Fruit fly (Drosophila melanogaster) whole organism, embryonic: ENCODE results near the gene CG33946.

Source experiments
- B-H2 ChIP-seq: fragments of 200-800 bp; sonication (Bioruptor generic); optimal IDR thresholded peaks from 2 replicates; lab custom pipeline; 2018; ENCODE audit warnings: missing biosample characterization, mild to moderate bottlenecking, missing genetic modification characterization
- Bgb ChIP-seq: fragments of 200-800 bp; sonication (Bioruptor generic); IDR thresholded peaks from 2 replicates; pipeline ENCODE4 v1.3.6; 2022; ENCODE audit warnings: missing biosample characterization, missing genetic modification characterization; ENCODE audit not compliant: partially characterized antibody
- Blimp-1 ChIP-seq: fragments of 200-800 bp; sonication (Bioruptor generic); optimal IDR thresholded peaks from 3 replicates; lab custom pipeline; 2018; ENCODE audit warnings: missing biosample characterization, missing genetic modification characterization, mild to moderate bottlenecking, moderate library complexity, missing genetic modification reagents
- CG10543 ChIP-seq: fragments of 200-800 bp; sonication (Bioruptor generic); optimal IDR thresholded peaks from 3 replicates; lab custom pipeline; 2017; ENCODE audit warnings: missing biosample characterization, mild to moderate bottlenecking, missing genetic modification characterization, moderate library complexity
- CG11504 ChIP-seq: fragments of 200-800 bp; sonication (Bioruptor generic); optimal IDR thresholded peaks from 3 replicates; lab custom pipeline; 2019; ENCODE audit warnings: missing biosample characterization, mild to moderate bottlenecking, missing genetic modification characterization, moderate library complexity
- CG14050 ChIP-seq: fragments of 200-800 bp; sonication (Bioruptor generic); IDR thresholded peaks from 3 replicates; pipeline ENCODE4 v1.3.6; 2022; ENCODE audit warnings: missing biosample characterization, missing genetic modification characterization
- CG17186 ChIP-seq: fragments of 200-800 bp; sonication (Bioruptor generic); optimal IDR thresholded peaks from 3 replicates; lab custom pipeline; 2017; ENCODE audit warnings: missing biosample characterization, missing genetic modification reagents, missing genetic modification characterization
- CG2199 ChIP-seq: fragments of 200-800 bp; sonication (Bioruptor generic); IDR thresholded peaks from 3 replicates; pipeline ENCODE4 v1.3.6; 2022; ENCODE audit warnings: missing biosample characterization, missing genetic modification characterization
- CG2712 ChIP-seq: fragments of 200-800 bp; optimal IDR thresholded peaks from 3 replicates; lab custom pipeline; 2019; ENCODE audit warnings: missing biosample characterization, mild to moderate bottlenecking, missing genetic modification characterization, moderate library complexity
- CG32532 ChIP-seq: fragments of 200-800 bp; sonication (Bioruptor generic); IDR thresholded peaks from 2 replicates; pipeline ENCODE4 v1.3.6; 2022; ENCODE audit warnings: missing biosample characterization, missing genetic modification characterization
- CG32767 ChIP-seq: fragments of 200-800 bp; sonication (Bioruptor generic); IDR thresholded peaks from 2 replicates; pipeline ENCODE4 v1.3.6; 2022; ENCODE audit warnings: missing biosample characterization, missing genetic modification characterization
- CG32772 ChIP-seq: fragments of 200-800 bp; sonication (Bioruptor generic); IDR thresholded peaks from 2 replicates; pipeline ENCODE4 v1.3.6; 2022; ENCODE audit warnings: missing biosample characterization, missing genetic modification characterization
- CG6689 ChIP-seq: fragments of 200-800 bp; sonication (Bioruptor generic); IDR thresholded peaks from 2 replicates; pipeline ENCODE4 v1.3.6; 2022; ENCODE audit warnings: missing biosample characterization, missing genetic modification characterization
- CG7556 ChIP-seq: fragments of 200-800 bp; sonication (Bioruptor generic); optimal IDR thresholded peaks from 2 replicates; lab custom pipeline; 2017; ENCODE audit warnings: missing biosample characterization, mild to moderate bottlenecking, missing genetic modification characterization
- CG7745 ChIP-seq: fragments of 200-800 bp; sonication (Bioruptor generic); optimal IDR thresholded peaks from 2 replicates; lab custom pipeline; 2018; ENCODE audit warnings: missing biosample characterization, mild to moderate bottlenecking, missing genetic modification characterization, moderate library complexity
- CG7987 ChIP-seq: fragments of 200-800 bp; sonication (Bioruptor generic); optimal IDR thresholded peaks from 2 replicates; lab custom pipeline; 2018; ENCODE audit warnings: missing biosample characterization, mild to moderate bottlenecking, missing genetic modification characterization, moderate library complexity
- CkIIα-i1 ChIP-seq: fragments of 200-800 bp; sonication (Bioruptor generic); IDR thresholded peaks from 2 replicates; pipeline ENCODE4 v1.3.6; 2022; ENCODE audit warnings: missing biosample characterization, missing genetic modification characterization
- Dad ChIP-seq: fragments of 200-800 bp; sonication (Bioruptor generic); optimal IDR thresholded peaks from 3 replicates; lab custom pipeline; 2016; ENCODE audit warnings: missing biosample characterization, missing genetic modification characterization
- Deaf1 ChIP-seq: fragments of 200-800 bp; optimal IDR thresholded peaks from 3 replicates; lab custom pipeline; 2019; ENCODE audit warnings: missing biosample characterization, mild to moderate bottlenecking, missing genetic modification characterization, moderate library complexity
- Dip3 ChIP-seq: fragments of 200-800 bp; sonication (Bioruptor generic); optimal IDR thresholded peaks from 3 replicates; lab custom pipeline; 2016; ENCODE audit warnings: missing biosample characterization, missing genetic modification characterization
- Doc3 ChIP-seq: fragments of 200-800 bp; sonication (Bioruptor generic); IDR thresholded peaks from 3 replicates; pipeline ENCODE4 v1.3.6; 2022; ENCODE audit warnings: missing biosample characterization, missing genetic modification characterization; ENCODE audit not compliant: partially characterized antibody
- Eip74EF ChIP-seq, 2 experiments: fragments of 200-800 bp in 1 of 2; fragments of >200 bp in 1 of 2; sonication (Bioruptor generic) in 1 of 2; optimal IDR thresholded peaks; 2 replicates each; lab custom pipeline; 2017 to 2019; ENCODE audit warnings: missing biosample characterization in 2 of 2, missing genetic modification characterization in 2 of 2, mild to moderate bottlenecking in 1 of 2, moderate library complexity in 1 of 2
- Gsc ChIP-seq: fragments of 200-800 bp; sonication (Bioruptor generic); IDR thresholded peaks from 2 replicates; pipeline ENCODE4 v1.3.6; 2022; ENCODE audit warnings: missing biosample characterization, missing genetic modification characterization
- HLH54F ChIP-seq: fragments of 200-800 bp; sonication (Bioruptor generic); optimal IDR thresholded peaks from 3 replicates; lab custom pipeline; 2016; ENCODE audit warnings: missing biosample characterization, missing genetic modification characterization
- HmgZ ChIP-seq: fragments of 200-800 bp; sonication (Bioruptor generic); optimal IDR thresholded peaks from 2 replicates; lab custom pipeline; 2018; ENCODE audit warnings: missing biosample characterization, mild to moderate bottlenecking, missing genetic modification characterization
- Scr ChIP-seq: fragments of 200-800 bp; sonication (Bioruptor generic); IDR thresholded peaks from 2 replicates; pipeline ENCODE4 v1.3.6; 2022; ENCODE audit warnings: missing biosample characterization, missing genetic modification characterization; ENCODE audit not compliant: partially characterized antibody
- Vsx1 ChIP-seq: fragments of 200-800 bp; sonication (Bioruptor generic); optimal IDR thresholded peaks from 2 replicates; lab custom pipeline; 2017; ENCODE audit warnings: missing biosample characterization, mild to moderate bottlenecking, missing genetic modification characterization, missing genetic modification reagents
- bbx ChIP-seq: fragments of 200-800 bp; sonication (Bioruptor generic); IDR thresholded peaks from 2 replicates; pipeline ENCODE4 v1.3.6; 2022; ENCODE audit warnings: missing biosample characterization, missing genetic modification characterization; ENCODE audit not compliant: partially characterized antibody
- cato ChIP-seq: fragments of 200-800 bp; sonication (Bioruptor generic); optimal IDR thresholded peaks from 2 replicates; lab custom pipeline; 2016; ENCODE audit warnings: missing biosample characterization, missing genetic modification characterization, borderline replicate concordance
- caup ChIP-seq: fragments of 200-800 bp; sonication (Bioruptor generic); optimal IDR thresholded peaks from 3 replicates; lab custom pipeline; 2017; ENCODE audit warnings: missing biosample characterization, mild to moderate bottlenecking, missing genetic modification characterization, moderate library complexity; ENCODE audit not compliant: severe bottlenecking
- chm ChIP-seq: fragments of 200-800 bp; sonication (Bioruptor generic); IDR thresholded peaks from 2 replicates; pipeline ENCODE4 v1.3.6; 2022; ENCODE audit warnings: missing biosample characterization, missing genetic modification characterization
- dati ChIP-seq: fragments of 200-800 bp; sonication (Bioruptor generic); IDR thresholded peaks from 2 replicates; pipeline ENCODE4 v1.3.6; 2022; ENCODE audit warnings: missing biosample characterization, missing genetic modification characterization
- dmrt99B ChIP-seq: fragments of 200-800 bp; sonication (Bioruptor generic); optimal IDR thresholded peaks from 2 replicates; lab custom pipeline; 2018; ENCODE audit warnings: missing biosample characterization, mild to moderate bottlenecking, missing genetic modification characterization, moderate library complexity
- en ChIP-seq: fragments of 200-800 bp; sonication (Bioruptor generic); optimal IDR thresholded peaks from 2 replicates; lab custom pipeline; 2016; ENCODE audit warnings: missing biosample characterization, missing genetic modification characterization
- eyg ChIP-seq: fragments of 200-800 bp; sonication (Bioruptor generic); optimal IDR thresholded peaks from 3 replicates; lab custom pipeline; 2016; ENCODE audit warnings: missing biosample characterization, missing genetic modification characterization
- fd64A ChIP-seq: fragments of 200-800 bp; sonication (Bioruptor generic); optimal IDR thresholded peaks from 3 replicates; lab custom pipeline; 2018; ENCODE audit warnings: missing biosample characterization, mild to moderate bottlenecking, missing genetic modification characterization
- ftz-f1 ChIP-seq: fragments of 200-800 bp; sonication (Bioruptor generic); optimal IDR thresholded peaks from 2 replicates; lab custom pipeline; 2016; ENCODE audit warnings: missing biosample characterization, missing genetic modification characterization
- kay ChIP-seq: fragments of 200-800 bp; sonication (Bioruptor generic); optimal IDR thresholded peaks from 2 replicates; lab custom pipeline; 2016; ENCODE audit warnings: missing biosample characterization, missing genetic modification characterization
- knrl ChIP-seq: fragments of 200-800 bp; sonication (Bioruptor generic); IDR thresholded peaks from 3 replicates; pipeline ENCODE4 v1.3.6; 2022; ENCODE audit warnings: missing biosample characterization, missing genetic modification characterization; ENCODE audit not compliant: partially characterized antibody
- lab ChIP-seq: fragments of 200-800 bp; sonication (Bioruptor generic); optimal IDR thresholded peaks from 3 replicates; lab custom pipeline; 2017; ENCODE audit warnings: missing biosample characterization, missing genetic modification characterization, mild to moderate bottlenecking, moderate library complexity, missing genetic modification reagents
- mam ChIP-seq: fragments of 200-800 bp; sonication (Bioruptor generic); optimal IDR thresholded peaks from 3 replicates; lab custom pipeline; 2016; ENCODE audit warnings: missing biosample characterization, missing genetic modification characterization
- pan ChIP-seq, 4 experiments: fragments of >200 bp in 3 of 4; fragments of 200-800 bp in 1 of 4; sonication (Bioruptor generic) in 1 of 4; optimal IDR thresholded peaks in 3 of 4; IDR thresholded peaks in 1 of 4; 2 replicates each; pipeline versions ENCODE4 v1.3.6 to Lab custom; 2017 to 2022; ENCODE audit warnings: missing biosample characterization in 2 of 4, missing genetic modification characterization in 2 of 4, mixed read lengths in 1 of 4
- row ChIP-seq: fragments of 200-800 bp; sonication (Bioruptor generic); IDR thresholded peaks from 3 replicates; pipeline ENCODE4 v1.3.6; 2022; ENCODE audit warnings: missing biosample characterization, missing genetic modification characterization
- salm ChIP-seq: fragments of 200-800 bp; sonication (Bioruptor generic); optimal IDR thresholded peaks from 2 replicates; lab custom pipeline; 2018; ENCODE audit warnings: missing biosample characterization, mild to moderate bottlenecking, missing genetic modification characterization
- sc ChIP-seq, 3 experiments: fragments of >200 bp in 2 of 3; fragments of 200-800 bp in 1 of 3; sonication (Bioruptor generic) in 1 of 3; optimal IDR thresholded peaks; 2 replicates in 2 of 3; 3 replicates in 1 of 3; lab custom pipeline; 2017; ENCODE audit warnings: mild to moderate bottlenecking in 1 of 3, missing biosample characterization in 1 of 3, missing genetic modification characterization in 1 of 3, missing genetic modification reagents in 1 of 3
- sd ChIP-seq: fragments of 200-800 bp; sonication (Bioruptor generic); optimal IDR thresholded peaks from 3 replicates; lab custom pipeline; 2018; ENCODE audit warnings: missing biosample characterization, mild to moderate bottlenecking, missing genetic modification characterization, moderate library complexity
- slbo ChIP-seq: fragments of 200-800 bp; sonication (Bioruptor generic); IDR thresholded peaks from 2 replicates; pipeline ENCODE4 v1.3.6; 2022; ENCODE audit warnings: missing biosample characterization, missing genetic modification characterization
- stc ChIP-seq: fragments of 200-800 bp; sonication (Bioruptor generic); IDR thresholded peaks from 2 replicates; pipeline ENCODE4 v1.3.6; 2022; ENCODE audit warnings: missing biosample characterization, missing genetic modification characterization
- tgo ChIP-seq: fragments of 200-800 bp; sonication (Bioruptor generic); IDR thresholded peaks from 3 replicates; pipeline ENCODE4 v1.3.6; 2022; ENCODE audit warnings: missing biosample characterization, missing genetic modification characterization

Gene CG33946

dm6 chr3L:6217806-6218205 is 2.6 kb upstream of the CG33946 start, which contains the start of gene LanA (continued):
- 0 out of 2 replicates have a peak, but pooled peaks have one; percentile 12 for TF ChIP-seq CG32772 (GFP tag; lab: Robert Waterston, UW)
- no peak for TF ChIP-seq CG7556 (GFP tag; lab: Kevin White, UChicago)
- TF ChIP-seq CkIIα-i1 (GFP tag; lab: Robert Waterston, UW), result no peak
- TF ChIP-seq slbo, result no peak
- TF ChIP-seq CG32767 (GFP tag; lab: Robert Waterston, UW), result 0 out of 2 replicates have a peak, but pooled peaks have one; percentile 8
- no peak for TF ChIP-seq en (GFP tag; lab: Kevin White, UChicago)
- TF ChIP-seq HmgZ, result no peak
- TF ChIP-seq mam, result no peak
- peak; percentile 32 for TF ChIP-seq caup (GFP tag; lab: Kevin White, UChicago)
- no peak for TF ChIP-seq stc (GFP tag; lab: Robert Waterston, UW)
- TF ChIP-seq row (GFP tag; lab: Robert Waterston, UW), result no peak
- TF ChIP-seq dati (GFP tag; lab: Robert Waterston, UW), result no peak
- no peak for TF ChIP-seq pan (optimal IDR thresholded peaks at IDR 0.05; lab: Kevin White, UChicago)
- TF ChIP-seq pan (GFP tag; optimal IDR thresholded peaks at IDR 0.05 in 1 of 2, IDR thresholded peaks at IDR 0.05 in 1 of 2), result peak in 1 of 2 experiments; percentile 11
- TF ChIP-seq CG7987, result no peak
- TF ChIP-seq CG10543 (GFP tag; lab: Kevin White, UChicago), result peak; percentile 19
- TF ChIP-seq cato, result no peak
- TF ChIP-seq CG2712, result peak; percentile 20
- TF ChIP-seq fd64A (GFP tag; lab: Kevin White, UChicago), result peak; percentile 21
- no peak for TF ChIP-seq kay (GFP tag; lab: Kevin White, UChicago)
- TF ChIP-seq CG14050, result no peak
- TF ChIP-seq dmrt99B (tag; lab: Kevin White, UChicago), result no peak
- peak; percentile 44; the same call in 1 of the 2 replicates for TF ChIP-seq Bgb
- TF ChIP-seq salm (tag; lab: Kevin White, UChicago), result peak; percentile 36
- peak; percentile 98 for TF ChIP-seq Deaf1 (tag; lab: Kevin White, UChicago)
- no peak for TF ChIP-seq CG11504
- no peak for TF ChIP-seq knrl
- no peak for TF ChIP-seq B-H2 (GFP tag; lab: Kevin White, UChicago)
- peak; percentile 17 for TF ChIP-seq eyg (GFP tag; lab: Kevin White, UChicago)
- no peak for TF ChIP-seq CG6689 (GFP tag; lab: Robert Waterston, UW)
- peak; percentile 71; the same call in 2 of the 3 replicates for TF ChIP-seq CG2199
- TF ChIP-seq Blimp-1 (GFP tag; lab: Kevin White, UChicago), result peak; percentile 65
- no peak for TF ChIP-seq CG17186 (GFP tag; lab: Kevin White, UChicago)
- peak; percentile 61 for TF ChIP-seq bbx (GFP tag; lab: Robert Waterston, UW)
- TF ChIP-seq CG7745 (tag; lab: Kevin White, UChicago), result peak; percentile 34
- no peak for TF ChIP-seq Dip3 (GFP tag; lab: Kevin White, UChicago)
- no peak for TF ChIP-seq Gsc (GFP tag; lab: Robert Waterston, UW)
- no peak for TF ChIP-seq Vsx1 (GFP tag; lab: Kevin White, UChicago)
- TF ChIP-seq sc (optimal IDR thresholded peaks at IDR 0.05; lab: Kevin White, UChicago), result no peak
- TF ChIP-seq sc (GFP tag; optimal IDR thresholded peaks at IDR 0.05; lab: Kevin White, UChicago), result no peak
- peak; percentile 15 for TF ChIP-seq lab
- 0 out of 2 replicates have a peak, but pooled peaks have one; percentile 20 for TF ChIP-seq Scr (GFP tag; lab: Robert Waterston, UW)
- TF ChIP-seq chm, result peak; percentile 82
- no peak for TF ChIP-seq Eip74EF (GFP tag; optimal IDR thresholded peaks at IDR 0.05; lab: Kevin White, UChicago)
- peak; percentile 27; the same call in 1 of the 2 replicates for TF ChIP-seq CG32532 (GFP tag; lab: Robert Waterston, UW)
- TF ChIP-seq ftz-f1, result peak; percentile 2
- TF ChIP-seq tgo (GFP tag; lab: Robert Waterston, UW), result no peak
- peak; percentile 19 for TF ChIP-seq sd (tag; lab: Kevin White, UChicago)
- no peak for TF ChIP-seq Dad (GFP tag; lab: Kevin White, UChicago)
- no peak for TF ChIP-seq HLH54F (GFP tag; lab: Kevin White, UChicago)
- TF ChIP-seq Doc3 (GFP tag; lab: Robert Waterston, UW), result no peak
